Fruit fly (Drosophila melanogaster) whole organism, wandering third instar larva: ENCODE data around the gene bmm.

Source experiments
- Abd-B ChIP-seq: fragments of >200 bp; optimal IDR thresholded peaks from 2 replicates; lab custom pipeline; 2017; ENCODE audit warnings: missing biosample characterization, missing genetic modification characterization
- CG32264 ChIP-seq: fragments of 200-800 bp; sonication (Bioruptor generic); optimal IDR thresholded peaks from 2 replicates; lab custom pipeline; 2016; ENCODE audit warnings: missing biosample characterization, missing genetic modification characterization
- CG9705 ChIP-seq: fragments of 200-800 bp; sonication (Bioruptor generic); optimal IDR thresholded peaks from 2 replicates; lab custom pipeline; 2018; ENCODE audit warnings: missing biosample characterization, mild to moderate bottlenecking, missing genetic modification characterization
- CrebA ChIP-seq: fragments of 200-800 bp; sonication (Bioruptor generic); optimal IDR thresholded peaks from 2 replicates; lab custom pipeline; 2016; ENCODE audit warnings: missing biosample characterization, mild to moderate bottlenecking, missing genetic modification characterization, borderline replicate concordance
- Dfd ChIP-seq: fragments of >200 bp; optimal IDR thresholded peaks from 2 replicates; lab custom pipeline; 2017; ENCODE audit warnings: missing biosample characterization, missing genetic modification characterization
- Dif ChIP-seq: fragments of 200-275, 200-300 bp; sonication (Bioruptor generic); optimal IDR thresholded peaks from 2 replicates; lab custom pipeline; 2018; ENCODE audit warnings: missing biosample characterization, missing genetic modification characterization; ENCODE audit not compliant: partially characterized antibody
- GATAd ChIP-seq: sonication (Bioruptor generic); optimal IDR thresholded peaks from 2 replicates; lab custom pipeline; 2016; ENCODE audit warnings: missing biosample characterization, missing genetic modification characterization
- HLH106 ChIP-seq: fragments of 200-800 bp; optimal IDR thresholded peaks from 3 replicates; lab custom pipeline; 2019; ENCODE audit warnings: missing biosample characterization, mild to moderate bottlenecking, missing genetic modification characterization, moderate library complexity
- Hnf4 ChIP-seq: fragments of 200-800 bp; sonication (Bioruptor generic); optimal IDR thresholded peaks from 2 replicates; lab custom pipeline; 2016; ENCODE audit warnings: missing biosample characterization, mild to moderate bottlenecking, missing genetic modification characterization
- Hr78 ChIP-seq: fragments of >200 bp; optimal IDR thresholded peaks from 2 replicates; lab custom pipeline; 2017; ENCODE audit warnings: missing biosample characterization, missing genetic modification characterization
- Hr83 ChIP-seq: fragments of 200-300 bp; sonication (Bioruptor generic); optimal IDR thresholded peaks from 2 replicates; lab custom pipeline; 2016; ENCODE audit warnings: missing biosample characterization, mild to moderate bottlenecking, missing genetic modification characterization, moderate library complexity; ENCODE audit not compliant: poor library complexity, severe bottlenecking
- Jra ChIP-seq: sonication (Bioruptor generic); optimal IDR thresholded peaks from 2 replicates; lab custom pipeline; 2016; ENCODE audit warnings: missing biosample characterization, missing genetic modification characterization
- Mio ChIP-seq: sonication (Bioruptor generic); optimal IDR thresholded peaks from 2 replicates; lab custom pipeline; 2016; ENCODE audit warnings: missing biosample characterization, missing genetic modification characterization
- Myc ChIP-seq: fragments of >200 bp; optimal IDR thresholded peaks from 2 replicates; lab custom pipeline; 2017
- N ChIP-seq: fragments of >200 bp; optimal IDR thresholded peaks from 2 replicates; lab custom pipeline; 2018; ENCODE audit warnings: missing biosample characterization, missing external identifiers, missing genetic modification characterization
- OdsH ChIP-seq: fragments of 200-800 bp; sonication (Bioruptor generic); optimal IDR thresholded peaks from 2 replicates; lab custom pipeline; 2016; ENCODE audit warnings: missing biosample characterization, mild to moderate bottlenecking, missing genetic modification characterization
- Rel ChIP-seq, 2 experiments: fragments of 200-800 bp; sonication (Bioruptor generic) in 1 of 2; optimal IDR thresholded peaks; 2 replicates in 1 of 2; 3 replicates in 1 of 2; lab custom pipeline; 2016 to 2019; ENCODE audit warnings: mild to moderate bottlenecking in 2 of 2, missing biosample characterization in 2 of 2, missing genetic modification characterization in 2 of 2, moderate library complexity in 1 of 2
- Sp1 ChIP-seq: fragments of 200-800 bp; sonication (Bioruptor generic); optimal IDR thresholded peaks from 3 replicates; lab custom pipeline; 2019; ENCODE audit warnings: missing biosample characterization, mild to moderate bottlenecking, missing genetic modification characterization, moderate library complexity
- Vsx2 ChIP-seq: fragments of 200-300, 225-300 bp; sonication (Bioruptor generic); optimal IDR thresholded peaks from 2 replicates; lab custom pipeline; 2018; ENCODE audit warnings: missing biosample characterization, missing genetic modification characterization; ENCODE audit not compliant: partially characterized antibody
- br ChIP-seq: fragments of 200-800 bp; sonication (Bioruptor generic); optimal IDR thresholded peaks from 2 replicates; lab custom pipeline; 2016; ENCODE audit warnings: missing biosample characterization, missing genetic modification characterization
- brk ChIP-seq: fragments of 200-800 bp; sonication (Bioruptor generic); optimal IDR thresholded peaks from 2 replicates; lab custom pipeline; 2016; ENCODE audit warnings: missing biosample characterization, mild to moderate bottlenecking, missing genetic modification characterization
- dl ChIP-seq, 2 experiments: fragments of 175-275, 200-275 bp in 1 of 2; fragments of 200-275 bp in 1 of 2; sonication (Bioruptor generic); optimal IDR thresholded peaks; lab custom pipeline; 2018; ENCODE audit warnings: mild to moderate bottlenecking in 2 of 2, missing biosample characterization in 2 of 2, missing genetic modification characterization in 2 of 2, moderate library complexity in 2 of 2; ENCODE audit not compliant: partially characterized antibody in 2 of 2, insufficient read depth in 1 of 2
- dmrt93B ChIP-seq: fragments of 200-800 bp; sonication (Bioruptor generic); optimal IDR thresholded peaks from 2 replicates; lab custom pipeline; 2018; ENCODE audit warnings: missing biosample characterization, mild to moderate bottlenecking, missing genetic modification characterization
- dsf ChIP-seq: sonication (Bioruptor generic); optimal IDR thresholded peaks from 2 replicates; lab custom pipeline; 2016; ENCODE audit warnings: missing biosample characterization, missing genetic modification characterization, borderline replicate concordance
- ey ChIP-seq: fragments of 200-800 bp; sonication (Bioruptor generic); optimal IDR thresholded peaks from 2 replicates; lab custom pipeline; 2016; ENCODE audit warnings: missing biosample characterization, missing genetic modification characterization
- foxo ChIP-seq, 2 experiments: fragments of 200-800 bp; sonication (Bioruptor generic); optimal IDR thresholded peaks; 2 replicates in 1 of 2; 3 replicates in 1 of 2; lab custom pipeline; 2016 to 2017; ENCODE audit warnings: missing biosample characterization in 2 of 2, missing genetic modification characterization in 2 of 2
- fru ChIP-seq: fragments of 200-800 bp; sonication (Bioruptor generic); optimal IDR thresholded peaks from 3 replicates; lab custom pipeline; 2016; ENCODE audit warnings: missing biosample characterization, mild to moderate bottlenecking, missing genetic modification characterization
- h ChIP-seq: fragments of 200-800 bp; sonication (Bioruptor generic); optimal IDR thresholded peaks from 3 replicates; lab custom pipeline; 2016; ENCODE audit warnings: missing biosample characterization, mild to moderate bottlenecking, missing genetic modification characterization
- jim ChIP-seq: fragments of 175-275, 200-325 bp; sonication (Bioruptor generic); optimal IDR thresholded peaks from 2 replicates; lab custom pipeline; 2016; ENCODE audit warnings: missing biosample characterization, mild to moderate bottlenecking, missing genetic modification characterization
- lola ChIP-seq: fragments of >200 bp; optimal IDR thresholded peaks from 2 replicates; lab custom pipeline; 2017; ENCODE audit warnings: missing biosample characterization, missing genetic modification characterization
- pan ChIP-seq: fragments of >200 bp; optimal IDR thresholded peaks from 2 replicates; lab custom pipeline; 2017
- psq ChIP-seq: fragments of 200-800 bp; sonication (Bioruptor generic); optimal IDR thresholded peaks from 3 replicates; lab custom pipeline; 2017; ENCODE audit warnings: missing biosample characterization, mild to moderate bottlenecking, missing genetic modification characterization, moderate library complexity
- rgr ChIP-seq: fragments of 200-800 bp; sonication (Bioruptor generic); optimal IDR thresholded peaks from 3 replicates; lab custom pipeline; 2016; ENCODE audit warnings: missing biosample characterization, mild to moderate bottlenecking, missing genetic modification characterization
- sage ChIP-seq: fragments of 200-800 bp; sonication (Bioruptor generic); optimal IDR thresholded peaks from 2 replicates; lab custom pipeline; 2016; ENCODE audit warnings: missing biosample characterization, mild to moderate bottlenecking, missing genetic modification characterization
- sv ChIP-seq: fragments of 200-800 bp; sonication (Bioruptor generic); optimal IDR thresholded peaks from 3 replicates; lab custom pipeline; 2016; ENCODE audit warnings: missing biosample characterization, missing genetic modification characterization
- tai ChIP-seq: sonication (Bioruptor generic); optimal IDR thresholded peaks from 2 replicates; lab custom pipeline; 2016; ENCODE audit warnings: missing biosample characterization, missing genetic modification characterization
- usp ChIP-seq: fragments of >200 bp; optimal IDR thresholded peaks from 2 replicates; lab custom pipeline; 2017; ENCODE audit warnings: missing biosample characterization, missing genetic modification characterization
- woc ChIP-seq: sonication (Bioruptor generic); optimal IDR thresholded peaks from 2 replicates; lab custom pipeline; 2016; ENCODE audit warnings: missing biosample characterization, mild to moderate bottlenecking, missing genetic modification characterization

bmm gene

DNA sequence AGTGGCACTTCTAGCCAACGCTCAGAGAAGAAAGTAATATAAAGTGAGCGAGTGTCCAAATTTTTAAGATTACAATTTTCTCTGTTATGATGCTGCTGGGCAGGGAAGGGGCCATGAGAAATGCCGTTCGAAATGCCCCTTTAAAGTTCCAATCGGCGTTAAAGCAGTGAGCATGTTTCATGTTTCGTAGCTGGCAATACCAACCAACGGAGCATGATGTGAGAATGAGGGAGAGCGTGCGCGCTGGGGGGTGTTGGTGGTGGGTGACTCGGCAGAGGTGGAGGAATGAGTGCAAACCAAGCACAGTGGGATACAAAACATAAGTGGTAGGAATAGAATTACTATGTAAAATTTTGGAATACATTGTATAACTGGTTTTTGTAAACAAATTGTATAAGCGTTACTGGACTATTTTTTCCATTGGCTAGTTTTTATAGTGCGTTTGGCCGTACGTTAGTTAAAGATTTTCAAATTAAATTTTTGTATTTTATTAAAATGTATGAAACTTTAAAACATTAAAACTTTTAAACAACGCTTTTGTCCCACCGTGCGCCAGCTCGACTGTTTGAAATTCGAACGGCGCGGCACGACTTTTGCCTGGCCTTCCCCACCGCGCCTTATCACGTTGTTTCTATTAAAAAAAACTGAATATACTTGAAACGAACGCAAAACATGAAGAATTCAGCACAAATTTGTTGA, 27.0 kb downstream of the bmm start (continued):
- TF ChIP-seq CG32264 (GFP tag; lab: Kevin White, UChicago) (peak; percentile 95), Sp1 (GFP tag; lab: Kevin White, UChicago) (peak; percentile 99), pan (no peak), N (GFP tag; lab: Kevin White, UChicago) (no peak), br (peak; percentile 99), Hr83 (no peak)

DNA sequence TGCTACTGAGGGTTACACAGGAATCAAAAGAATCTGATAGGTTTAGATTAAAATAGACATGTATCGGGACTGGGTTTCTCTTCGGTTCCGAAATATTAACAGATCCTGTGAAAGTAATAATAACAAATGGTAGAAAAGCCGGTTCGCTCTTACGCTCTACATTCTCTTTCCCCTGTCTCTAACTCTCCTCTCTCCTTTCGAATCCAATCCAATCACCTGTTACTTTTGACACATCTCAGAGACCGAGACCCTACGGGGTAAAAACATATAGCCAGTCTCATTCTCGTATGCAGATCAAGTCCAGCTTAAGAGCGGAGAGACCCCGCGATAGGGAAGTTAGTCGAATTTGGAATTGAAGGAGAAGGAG, 27.5 kb downstream of the bmm start:
- peak; percentile 28 for TF ChIP-seq Dif (GFP tag; lab: Kevin White, UChicago)
- no peak for TF ChIP-seq br
- no peak for TF ChIP-seq Hnf4 (GFP tag; lab: Kevin White, UChicago)
- no peak for TF ChIP-seq Dfd (GFP tag; lab: Kevin White, UChicago)
- peak in 1 of 2 experiments; percentile 20 for TF ChIP-seq dl (GFP tag; optimal IDR thresholded peaks at IDR 0.05; lab: Kevin White, UChicago; ENCODE audit: insufficient read depth in 1 of 2, partially characterized antibody in 2 of 2)
- no peak for TF ChIP-seq rgr

- TF ChIP-seq h (GFP tag; lab: Kevin White, UChicago), result no peak
- TF ChIP-seq Sp1 (GFP tag; lab: Kevin White, UChicago), result no peak
- no peak for TF ChIP-seq Dfd (GFP tag; lab: Kevin White, UChicago)
- no peak for TF ChIP-seq woc (GFP tag; lab: Kevin White, UChicago)
- peak; percentile 96 for TF ChIP-seq CrebA (GFP tag; lab: Kevin White, UChicago)
- no peak for TF ChIP-seq usp (GFP tag; lab: Kevin White, UChicago)
- TF ChIP-seq Hr78, result no peak
- peak in 1 of 2 experiments; percentile 61 for TF ChIP-seq foxo (GFP tag; optimal IDR thresholded peaks at IDR 0.05; lab: Kevin White, UChicago)
- peak; percentile 48 for TF ChIP-seq sage (GFP tag; lab: Kevin White, UChicago)
- TF ChIP-seq rgr, result no peak
- no peak for TF ChIP-seq pan
- TF ChIP-seq Abd-B (GFP tag; lab: Kevin White, UChicago), result no peak
- peak; percentile 33 to 77 for TF ChIP-seq dl (GFP tag; optimal IDR thresholded peaks at IDR 0.05; lab: Kevin White, UChicago; ENCODE audit: insufficient read depth in 1 of 2, partially characterized antibody in 2 of 2)
- no peak for TF ChIP-seq dsf (GFP tag; lab: Kevin White, UChicago)
- peak; percentile 19 for TF ChIP-seq Hnf4 (GFP tag; lab: Kevin White, UChicago)
- peak; percentile 87 for TF ChIP-seq Dif (GFP tag; lab: Kevin White, UChicago)
- TF ChIP-seq lola (GFP tag; lab: Kevin White, UChicago), result no peak
- TF ChIP-seq jim (GFP tag; lab: Kevin White, UChicago), result no peak
- peak; percentile 55 for TF ChIP-seq br
- TF ChIP-seq brk (GFP tag; lab: Kevin White, UChicago), result peak; percentile 63
- no peak for TF ChIP-seq Myc (lab: Kevin White, UChicago)
- TF ChIP-seq CG9705 (GFP tag; lab: Kevin White, UChicago), result no peak
- peak; percentile 26 for TF ChIP-seq Vsx2
- TF ChIP-seq GATAd (GFP tag; lab: Kevin White, UChicago), result no peak
- no peak for TF ChIP-seq ey
- no peak for TF ChIP-seq tai
- no peak for TF ChIP-seq Jra (GFP tag; lab: Kevin White, UChicago)
- no peak for TF ChIP-seq dmrt93B (GFP tag; lab: Kevin White, UChicago)
- TF ChIP-seq Mio (GFP tag; lab: Kevin White, UChicago), result no peak
- TF ChIP-seq Rel (GFP tag; optimal IDR thresholded peaks at IDR 0.05; lab: Kevin White, UChicago), result peak; percentile 85
- peak; percentile 45 for TF ChIP-seq Rel (tag; optimal IDR thresholded peaks at IDR 0.05; lab: Kevin White, UChicago)
- no peak for TF ChIP-seq OdsH (GFP tag; lab: Kevin White, UChicago)
- TF ChIP-seq fru (GFP tag; lab: Kevin White, UChicago), result peak; percentile 2
- TF ChIP-seq psq (GFP tag; lab: Kevin White, UChicago), result no peak
- peak; percentile 19 for TF ChIP-seq CG32264 (GFP tag; lab: Kevin White, UChicago)
- no peak for TF ChIP-seq HLH106 (tag; lab: Kevin White, UChicago)
- no peak for TF ChIP-seq N (GFP tag; lab: Kevin White, UChicago)
- TF ChIP-seq sv (GFP tag; lab: Kevin White, UChicago), result no peak
- TF ChIP-seq Hr83, result peak; percentile 71
- TF ChIP-seq, all 38 proteins: peak for 13
Observed at dm6 chr3L:14757464-14758384, 28.5 kb downstream of the bmm start, which contains the start of gene CG42507. Gene CG42507, minus strand, starts transcription at chr3L:14757962.
